Worm (Caenorhabditis elegans): Measurements from ENCODE around the gene F10G2.4.

Gene F10G2.4

DNA sequence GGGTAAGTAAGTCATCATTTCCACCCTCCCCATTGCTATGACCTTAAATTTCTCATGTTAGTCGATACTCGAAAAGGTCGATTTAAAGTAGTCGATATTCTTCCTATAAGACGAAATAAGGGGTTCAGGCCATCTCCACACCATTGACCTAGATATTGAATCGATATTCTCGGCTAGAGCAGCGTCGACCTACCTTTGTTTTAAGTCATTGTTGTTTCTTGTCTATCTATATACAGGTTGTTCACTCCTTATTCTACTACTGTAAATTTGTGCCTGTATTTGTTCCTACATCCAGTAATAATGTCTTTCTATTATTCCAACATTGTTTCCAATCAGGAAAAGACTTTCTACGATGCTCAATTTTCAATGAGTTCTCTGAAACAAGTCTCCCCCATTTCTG is at the start of gene F10G2.4:
TSS of gene F10G2.4 (plus strand) at position 301 of the 400 bp plus-strand sequence.
- TF ChIP-seq snpc-1.3 (tag; optimal IDR thresholded peaks at IDR 0.05; ENCODE audit: insufficient read depth), result no peak
- TF ChIP-seq snpc-4 (GFP tag; optimal IDR thresholded peaks at IDR 0.05), result no peak
- no peak for TF ChIP-seq snpc-4 (tag; optimal IDR thresholded peaks at IDR 0.05)
- TF ChIP-seq ceh-40 (GFP tag; IDR thresholded peaks at IDR 0.05), result no peak
- no peak for TF ChIP-seq lin-54 (GFP tag; optimal IDR thresholded peaks at IDR 0.05)
- no peak for TF ChIP-seq ets-4 (GFP tag; optimal IDR thresholded peaks at IDR 0.05)
- TF ChIP-seq dox-1 (GFP tag; IDR thresholded peaks at IDR 0.05), result no peak
- TF ChIP-seq nhr-120 (GFP tag; IDR thresholded peaks at IDR 0.05), result no peak
- no peak for TF ChIP-seq egl-44 (GFP tag; IDR thresholded peaks at IDR 0.05)
- TF ChIP-seq snpc-1.1 (tag; optimal IDR thresholded peaks at IDR 0.05; ENCODE audit: insufficient read depth), result no peak
- TF ChIP-seq sptf-2 (GFP tag; optimal IDR thresholded peaks at IDR 0.05), result no peak

- TF ChIP-seq F57A8.1 (GFP tag; optimal IDR thresholded peaks at IDR 0.05) (no peak), B0019.2 (GFP tag; conservative IDR thresholded peaks at IDR 0.05) (no peak), tbp1 (GFP tag; optimal IDR thresholded peaks at IDR 0.05) (no peak)
Observed at ce11 chrV:7279090-7279489, 47.9 kb upstream of the F10G2.4 start, which contains the start of gene C13A2.4. Gene C13A2.4, plus strand, starts transcription at chrV:7279390.

DNA sequence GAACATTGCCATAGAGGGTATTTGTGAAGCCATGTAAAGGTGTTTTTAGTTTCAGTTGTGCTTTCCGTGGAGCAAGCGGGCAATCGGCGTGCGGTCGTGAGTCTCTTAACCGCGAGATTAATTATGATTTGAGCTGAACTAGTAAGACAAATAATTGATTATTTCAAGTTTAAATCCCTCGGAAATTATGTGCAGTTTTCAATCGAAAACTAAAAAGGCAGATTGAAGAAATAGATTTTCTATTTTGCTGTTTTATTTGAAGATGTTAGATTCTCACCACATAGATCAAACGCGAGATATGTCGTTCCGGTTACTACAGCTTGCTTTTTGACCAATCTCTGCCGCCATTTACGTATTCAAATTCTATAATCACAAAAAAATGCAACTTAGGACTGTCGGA is 45.0 kb upstream of the F10G2.4 start, which contains the start of gene C13A2.3:
TSS of gene C13A2.3 (plus strand) at position 301 of the 400 bp plus-strand sequence.
- TF ChIP-seq T07F8.4 (tag; optimal IDR thresholded peaks at IDR 0.05) (no peak), ztf-6 (GFP tag; IDR thresholded peaks at IDR 0.05) (no peak), nfyb-1 (GFP tag; IDR thresholded peaks at IDR 0.05) (no peak), athp-1 (tag; optimal IDR thresholded peaks at IDR 0.05) (no peak), snpc-1.3 (tag; optimal IDR thresholded peaks at IDR 0.05; ENCODE audit: insufficient read depth) (no peak), T26A5.8 (tag; optimal IDR thresholded peaks at IDR 0.05) (no peak), lsl-1 (GFP tag; optimal IDR thresholded peaks at IDR 0.05) (no peak), lin-26 (GFP tag; IDR thresholded peaks at IDR 0.05) (no peak), hmg-1.2 (GFP tag; IDR thresholded peaks at IDR 0.05) (no peak)

- TF ChIP-seq ztf-3 (GFP tag; optimal IDR thresholded peaks at IDR 0.05) (no peak), sptf-2 (GFP tag; optimal IDR thresholded peaks at IDR 0.05) (no peak), nhr-27 (tag; optimal IDR thresholded peaks at IDR 0.05) (no peak), ztf-28 (GFP tag; IDR thresholded peaks at IDR 0.05) (no peak), ceh-100 (GFP tag; IDR thresholded peaks at IDR 0.05) (no peak), egl-44 (GFP tag; IDR thresholded peaks at IDR 0.05) (no peak), hrde-1 (tag; optimal IDR thresholded peaks at IDR 0.05; ENCODE audit: borderline replicate concordance) (no peak), F52B5.7 (tag; optimal IDR thresholded peaks at IDR 0.05) (no peak), ceh-58 (GFP tag; IDR thresholded peaks at IDR 0.05) (no peak), cebp-2 (GFP tag; IDR thresholded peaks at IDR 0.05) (no peak), nhr-80 (tag; optimal IDR thresholded peaks at IDR 0.05) (no peak), akir-1 (GFP tag; optimal IDR thresholded peaks at IDR 0.05) (no peak), F10E7.11 (tag; optimal IDR thresholded peaks at IDR 0.05) (no peak), unc-62 (GFP tag; optimal IDR thresholded peaks at IDR 0.05) (no peak), F22D6.2 (tag; optimal IDR thresholded peaks at IDR 0.05) (no peak), lir-1 (GFP tag; conservative IDR thresholded peaks at IDR 0.05) (no peak), cebp-1 (GFP tag; IDR thresholded peaks at IDR 0.05) (no peak), cebp-1 (tag; optimal IDR thresholded peaks at IDR 0.05) (no peak), egrh-3 (GFP tag; IDR thresholded peaks at IDR 0.05) (no peak), C17E4.6 (GFP tag; IDR thresholded peaks at IDR 0.05) (no peak), B0336.3 (GFP tag; IDR thresholded peaks at IDR 0.05) (no peak)
Observed at ce11 chrV:7288699-7289098, 38.3 kb upstream of the F10G2.4 start, which contains the start of gene C13A2.1. Gene C13A2.1, plus strand, starts transcription at chrV:7288999.
